Worm (Caenorhabditis elegans) whole organism, L2 larva: ENCODE results near the gene T28C6.10.

ENCODE experiments used
- elt-1 ChIP-seq: fragments of 150-350 bp; optimal IDR thresholded peaks from 2 replicates; lab custom pipeline; 2014; ENCODE audit warnings: missing biosample characterization, missing genetic modification characterization
- lin-13 ChIP-seq: fragments of 150-350 bp; optimal IDR thresholded peaks from 2 replicates; lab custom pipeline; 2014; ENCODE audit warnings: missing biosample characterization, missing genetic modification reagents, missing genetic modification characterization
- nhr-10 ChIP-seq: sonication (generic microtip); optimal IDR thresholded peaks from 2 replicates; lab custom pipeline; 2017; ENCODE audit warnings: missing biosample characterization, missing genetic modification characterization
- nhr-129 ChIP-seq: fragments of 150-350 bp; optimal IDR thresholded peaks from 2 replicates; lab custom pipeline; 2014; ENCODE audit warnings: missing biosample characterization, missing genetic modification characterization
- nhr-25 ChIP-seq: fragments of 150-350 bp; sonication (generic microtip); optimal IDR thresholded peaks from 3 replicates; lab custom pipeline; 2014; ENCODE audit warnings: missing biosample characterization, missing genetic modification characterization
- ztf-4 ChIP-seq: fragments of 150-350 bp; optimal IDR thresholded peaks from 2 replicates; lab custom pipeline; 2014; ENCODE audit warnings: missing biosample characterization, missing genetic modification characterization

DNA sequence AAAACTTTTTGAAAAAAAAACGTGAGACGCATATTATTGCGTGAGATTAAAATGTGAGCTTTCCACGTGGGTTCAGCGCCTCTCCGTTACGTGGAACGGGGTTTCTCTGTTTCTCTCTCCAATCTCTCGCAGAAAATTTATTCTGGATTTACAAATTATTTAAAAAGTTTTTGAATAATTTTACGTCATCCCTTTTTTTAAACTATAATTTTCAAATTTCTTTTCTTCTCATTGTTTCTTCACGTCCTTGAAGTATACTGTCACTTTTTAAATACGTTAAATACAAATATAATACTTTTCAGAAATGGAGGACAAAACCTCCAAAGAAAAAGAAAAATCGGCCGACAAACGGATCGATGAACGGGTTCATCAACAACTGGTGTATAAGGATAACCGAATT, 9.8 kb downstream of the T28C6.10 start, which contains the start of gene T28C6.7:
- TF ChIP-seq ztf-4 (tag; lab: Kevin White, UChicago) (no peak), nhr-25 (no peak), lin-13 (GFP tag; lab: Kevin White, UChicago) (no peak), nhr-10 (no peak), elt-1 (no peak), nhr-129 (no peak)
